Fruit fly (Drosophila melanogaster): ENCODE measurements around the gene Ugt302E1.
A peak's percentile ranks its signal among the peaks of the same experiment; 100 is the strongest.

The Ugt302E1 gene

DNA sequence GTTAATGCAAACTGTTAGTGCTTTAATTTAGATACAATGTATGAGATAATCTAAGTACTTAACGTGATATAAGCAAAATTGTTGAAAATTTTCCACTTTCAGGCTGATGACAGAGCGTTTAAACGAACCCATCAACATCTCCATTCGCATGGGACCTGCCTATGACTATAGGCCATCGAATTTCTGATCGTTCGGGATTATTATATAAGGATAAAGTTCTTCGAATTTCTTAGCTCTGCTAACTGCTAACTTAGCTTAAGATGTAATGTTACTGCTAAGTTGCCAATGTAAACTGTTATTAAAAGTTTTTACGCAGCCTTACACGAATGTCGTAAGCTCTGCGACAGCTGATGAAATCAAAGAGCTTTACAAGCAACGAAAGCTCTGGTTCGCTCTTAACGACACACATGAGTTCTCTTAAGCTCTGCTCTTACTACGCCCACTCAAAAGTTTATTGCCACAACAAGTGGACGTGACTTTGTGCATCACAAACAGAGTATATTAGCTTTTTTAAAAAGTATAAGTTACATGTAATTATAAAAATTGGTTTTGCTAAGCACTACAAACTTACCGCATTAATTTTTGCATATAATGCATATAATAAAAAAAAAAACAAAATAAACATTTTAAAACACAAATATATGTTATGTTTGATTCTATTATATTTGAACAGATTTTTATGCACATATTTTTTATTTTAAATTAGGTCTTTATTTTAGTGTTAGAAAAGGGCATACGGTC lies 42.4 kb downstream of the Ugt302E1 start (continued):
- TF ChIP-seq lola (GFP tag; optimal IDR thresholded peaks at IDR 0.05) (peak in 1 of 3 experiments; percentile 97), sd (tag; optimal IDR thresholded peaks at IDR 0.05) (peak; percentile 94), Spps (tag; optimal IDR thresholded peaks at IDR 0.05) (peak; percentile 94), p53 (GFP tag; optimal IDR thresholded peaks at IDR 0.05) (peak; percentile 29), CG13894 (tag; optimal IDR thresholded peaks at IDR 0.05) (peak; percentile 98), CG8290 (GFP tag; optimal IDR thresholded peaks at IDR 0.05) (peak; percentile 91), CG8290 (tag; optimal IDR thresholded peaks at IDR 0.05) (peak; percentile 77 to 84), repo (GFP tag; optimal IDR thresholded peaks at IDR 0.05) (peak; percentile 65), CG32772 (GFP tag; IDR thresholded peaks at IDR 0.05) (peak; percentile 98), Opbp (GFP tag; IDR thresholded peaks at IDR 0.05; ENCODE audit: partially characterized antibody) (no peak), CG12299 (tag; optimal IDR thresholded peaks at IDR 0.05) (peak; percentile 97), bcd (GFP tag; optimal IDR thresholded peaks at IDR 0.05) (peak; percentile 100), CG14965 (GFP tag; optimal IDR thresholded peaks at IDR 0.05; ENCODE audit: borderline replicate concordance) (no peak), otp (GFP tag; IDR thresholded peaks at IDR 0.05) (peak; percentile 90), shn (GFP tag; optimal IDR thresholded peaks at IDR 0.05) (peak; percentile 82), HLH4C (GFP tag; IDR thresholded peaks at IDR 0.05; ENCODE audit: partially characterized antibody) (no peak), CG13123 (GFP tag; optimal IDR thresholded peaks at IDR 0.05) (peak; percentile 94), Side (GFP tag; optimal IDR thresholded peaks at IDR 0.05) (peak; percentile 59), CG16813 (GFP tag; IDR thresholded peaks at IDR 0.05; ENCODE audit: partially characterized antibody) (no peak), CG17829 (tag; optimal IDR thresholded peaks at IDR 0.05) (peak; percentile 96), NC2α (GFP tag; optimal IDR thresholded peaks at IDR 0.05) (peak; percentile 77), CG7372 (GFP tag; IDR thresholded peaks at IDR 0.05) (peak; percentile 99), D19A (tag; optimal IDR thresholded peaks at IDR 0.05) (peak; percentile 99), CG9437 (GFP tag; optimal IDR thresholded peaks at IDR 0.05) (peak; percentile 97), trh (GFP tag; optimal IDR thresholded peaks at IDR 0.05) (peak; percentile 98), slp2 (GFP tag; optimal IDR thresholded peaks at IDR 0.05) (peak; percentile 95), CG13424 (tag; optimal IDR thresholded peaks at IDR 0.05) (peak; percentile 99), ewg (GFP tag; optimal IDR thresholded peaks at IDR 0.05) (peak; percentile 97), CG13287 (GFP tag; IDR thresholded peaks at IDR 0.05; ENCODE audit: partially characterized antibody) (peak; percentile 20; the same call in 1 of the 2 replicates), kah (GFP tag; optimal IDR thresholded peaks at IDR 0.05) (peak; percentile 97), da (GFP tag; optimal IDR thresholded peaks at IDR 0.05) (peak; percentile 82), Oli (tag; optimal IDR thresholded peaks at IDR 0.05) (peak; percentile 99), sisA (GFP tag; IDR thresholded peaks at IDR 0.05) (peak; percentile 99), Dip3 (GFP tag; optimal IDR thresholded peaks at IDR 0.05) (peak; percentile 88), Abd-B (GFP tag; optimal IDR thresholded peaks at IDR 0.05) (peak; percentile 100), ttk (GFP tag; IDR thresholded peaks at IDR 0.05) (peak; percentile 98), tx (GFP tag; optimal IDR thresholded peaks at IDR 0.05) (peak; percentile 81), CG11093 (GFP tag; IDR thresholded peaks at IDR 0.05) (peak; percentile 98), CG5245 (GFP tag; optimal IDR thresholded peaks at IDR 0.05) (peak; percentile 91), row (GFP tag; IDR thresholded peaks at IDR 0.05) (peak; percentile 99), CG14050 (GFP tag; IDR thresholded peaks at IDR 0.05) (peak; percentile 97), CG3838 (GFP tag; optimal IDR thresholded peaks at IDR 0.05) (peak; percentile 94), CG42726 (GFP tag; IDR thresholded peaks at IDR 0.05; ENCODE audit: partially characterized antibody) (no peak), Lim3 (GFP tag; IDR thresholded peaks at IDR 0.05) (peak; percentile 96), luna (GFP tag; optimal IDR thresholded peaks at IDR 0.05) (peak; percentile 52), CG18619 (GFP tag; optimal IDR thresholded peaks at IDR 0.05) (peak; percentile 99), ham (GFP tag; IDR thresholded peaks at IDR 0.05) (peak; percentile 91), ci (GFP tag; IDR thresholded peaks at IDR 0.05) (peak; percentile 96), salm (tag; optimal IDR thresholded peaks at IDR 0.05) (peak; percentile 97), CG14014 (GFP tag; IDR thresholded peaks at IDR 0.05) (peak; percentile 98)
